Worm (Caenorhabditis elegans) whole organism, early embryonic: ENCODE results near the gene ufl-1.

ENCODE experiments used
- B0310.2 ChIP-seq: sonication (generic microtip); optimal IDR thresholded peaks from 2 replicates; lab custom pipeline; 2016; ENCODE audit warnings: mild to moderate bottlenecking, missing genetic modification characterization, missing compliant biosample characterization
- aly-1 ChIP-seq: sonication (generic microtip); optimal IDR thresholded peaks from 2 replicates; lab custom pipeline; 2016; ENCODE audit warnings: missing genetic modification characterization, missing compliant biosample characterization
- ama-1 ChIP-seq: fragments of 150-350 bp; optimal IDR thresholded peaks from 2 replicates; lab custom pipeline; 2014
- ceh-13 ChIP-seq: fragments of 200-800 bp; sonication (Bioruptor generic); optimal IDR thresholded peaks from 2 replicates; lab custom pipeline; 2018; ENCODE audit warnings: mild to moderate bottlenecking, missing genetic modification characterization, missing compliant biosample characterization
- ceh-36 ChIP-seq: sonication (generic microtip); optimal IDR thresholded peaks from 2 replicates; lab custom pipeline; 2016; ENCODE audit warnings: missing genetic modification characterization, inconsistent platforms, missing compliant biosample characterization
- flt-1 ChIP-seq: fragments of 200-800 bp; sonication (Bioruptor generic); IDR thresholded peaks from 2 replicates; pipeline ENCODE4 v1.3.6; 2022; ENCODE audit warnings: missing genetic modification characterization, missing compliant biosample characterization
- hmbx-1 ChIP-seq: sonication (generic microtip); optimal IDR thresholded peaks from 2 replicates; lab custom pipeline; 2016; ENCODE audit warnings: mild to moderate bottlenecking, missing genetic modification characterization, missing compliant biosample characterization
- pes-1 ChIP-seq: fragments of 200-800 bp; sonication (Bioruptor generic); IDR thresholded peaks from 2 replicates; pipeline ENCODE4 v1.3.6; 2022; ENCODE audit warnings: missing genetic modification reagents, missing genetic modification characterization, missing compliant biosample characterization
- scrt-1 ChIP-seq: fragments of 200-800 bp; sonication (Bioruptor generic); IDR thresholded peaks from 2 replicates; pipeline ENCODE4 v1.3.6; 2022; ENCODE audit warnings: missing genetic modification characterization, missing compliant biosample characterization
- sea-1 ChIP-seq: fragments of 200-800 bp; sonication (Bioruptor generic); conservative IDR thresholded peaks from 2 replicates; pipeline ENCODE4 v1.3.6; 2022; ENCODE audit warnings: missing genetic modification characterization, missing compliant biosample characterization
- tbx-11 ChIP-seq: fragments of 200-800 bp; sonication (Bioruptor generic); IDR thresholded peaks from 2 replicates; pipeline ENCODE4 v1.3.6; 2022; ENCODE audit warnings: missing genetic modification characterization, missing compliant biosample characterization

DNA sequence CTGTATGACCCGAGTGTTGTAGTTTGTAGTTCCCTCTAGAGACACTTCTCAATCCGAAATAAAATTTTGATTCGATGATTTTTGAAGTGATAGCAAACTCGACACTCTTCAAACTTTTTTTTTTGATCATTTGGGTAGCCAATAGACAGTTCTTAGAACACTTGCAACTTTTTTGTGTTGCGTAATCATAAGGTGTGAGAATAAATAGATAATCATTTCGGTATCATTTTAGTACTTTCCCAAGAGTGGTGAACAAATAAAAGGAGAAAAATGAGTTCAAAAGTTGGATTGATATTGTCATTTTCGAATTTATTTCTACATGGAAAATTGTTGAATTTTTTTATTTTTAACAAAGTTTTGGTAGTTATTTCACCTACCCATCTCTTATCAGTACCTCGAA, 11.8 kb downstream of the ufl-1 start:
- TF ChIP-seq ama-1 (no peak), pes-1 (GFP tag; lab: Robert Waterston, UW) (no peak), hmbx-1 (no peak), tbx-11 (no peak), ceh-36 (tag; lab: Kevin White, UChicago) (no peak), flt-1 (GFP tag; lab: Robert Waterston, UW) (no peak), scrt-1 (GFP tag; lab: Robert Waterston, UW) (no peak), sea-1 (GFP tag; lab: Robert Waterston, UW) (no peak), B0310.2 (tag; lab: Kevin White, UChicago) (no peak), aly-1 (no peak), ceh-13 (no peak)
